Fruit fly (Drosophila melanogaster) whole organism, prepupa: Measurements from ENCODE around the gene CG31288.

Experiments used
- CG11762 ChIP-seq: fragments of 200-800 bp; sonication (Bioruptor generic); optimal IDR thresholded peaks from 3 replicates; lab custom pipeline; 2016; ENCODE audit warnings: missing biosample characterization, missing genetic modification characterization; ENCODE audit not compliant: insufficient read depth
- CG6792 ChIP-seq: fragments of 200-800 bp; sonication (Bioruptor generic); optimal IDR thresholded peaks from 3 replicates; lab custom pipeline; 2016; ENCODE audit warnings: missing biosample characterization, missing genetic modification characterization
- salr ChIP-seq, 2 experiments: fragments of 200-800 bp; sonication (Bioruptor generic); optimal IDR thresholded peaks; 3 replicates each; lab custom pipeline; 2016 to 2018; ENCODE audit warnings: missing biosample characterization in 2 of 2, missing genetic modification characterization in 2 of 2, mild to moderate bottlenecking in 1 of 2
- spab ChIP-seq: fragments of 200-800 bp; sonication (Bioruptor generic); optimal IDR thresholded peaks from 2 replicates; lab custom pipeline; 2017; ENCODE audit warnings: missing biosample characterization, mild to moderate bottlenecking, missing genetic modification characterization, missing genetic modification reagents

- TF ChIP-seq spab (GFP tag; lab: Kevin White, UChicago) (no peak), salr (GFP tag; optimal IDR thresholded peaks at IDR 0.05; lab: Kevin White, UChicago) (no peak), CG6792 (GFP tag; lab: Kevin White, UChicago) (no peak), CG11762 (GFP tag; lab: Kevin White, UChicago) (no peak)
Observed at dm6 chr3R:25331103-25331502, 31.7 kb upstream of the CG31288 start, which contains the start of gene CHKov2.
